Worm (Caenorhabditis elegans): Measurements from ENCODE around the gene F57B9.8.

DNA sequence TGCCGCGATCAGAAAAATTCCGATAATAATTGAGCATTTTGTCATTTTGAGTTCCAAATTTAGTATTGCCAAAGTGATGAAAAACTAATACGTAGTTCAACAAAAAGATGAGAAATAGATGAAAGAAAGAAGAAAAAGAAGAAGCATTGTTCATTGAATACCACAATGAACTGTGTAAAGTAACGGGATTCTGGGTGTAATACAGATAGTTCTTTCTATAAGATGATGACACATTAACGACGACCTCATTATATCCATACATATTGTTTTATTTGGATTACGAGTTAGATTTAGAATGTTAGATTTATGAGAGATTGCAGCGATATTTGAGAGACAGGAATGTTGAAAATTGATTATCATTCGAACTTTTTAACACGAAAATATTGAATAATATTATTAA, 43.6 kb downstream of the F57B9.8 start, which contains the start of gene K04C2.5:
- TF ChIP-seq Y48G9A.11 (GFP tag; IDR thresholded peaks at IDR 0.05), result no peak
- no peak for TF ChIP-seq unc-62 (GFP tag; optimal IDR thresholded peaks at IDR 0.05 in 1 of 2)
- TF ChIP-seq unc-62 (tag; optimal IDR thresholded peaks at IDR 0.05), result no peak
- no peak for TF ChIP-seq aly-2 (tag; optimal IDR thresholded peaks at IDR 0.05)
- no peak for TF ChIP-seq vab-7 (GFP tag; IDR thresholded peaks at IDR 0.05)
- no peak for TF ChIP-seq lin-13 (GFP tag; optimal IDR thresholded peaks at IDR 0.05)
- TF ChIP-seq lsy-2 (tag; optimal IDR thresholded peaks at IDR 0.05), result no peak
- no peak for TF ChIP-seq jun-1 (tag; optimal IDR thresholded peaks at IDR 0.05)
- no peak for TF ChIP-seq ceh-82 (tag; optimal IDR thresholded peaks at IDR 0.05)
- no peak for TF ChIP-seq nhr-25 (tag; optimal IDR thresholded peaks at IDR 0.05; ENCODE audit: borderline replicate concordance, insufficient read depth)
- no peak for TF ChIP-seq snpc-4 (tag; optimal IDR thresholded peaks at IDR 0.05)
- no peak for TF ChIP-seq F44E2.7 (GFP tag; IDR thresholded peaks at IDR 0.05)
- no peak for TF ChIP-seq zfp-2 (tag; optimal IDR thresholded peaks at IDR 0.05)
- TF ChIP-seq R02D3.7 (tag; optimal IDR thresholded peaks at IDR 0.05), result no peak

All from whole organism, L4 larva.